Fruit fly (Drosophila melanogaster) whole organism, embryonic: Measurements from ENCODE around the gene mRpS10.

Experiments
- Adf1 ChIP-seq: fragments of 200-800 bp; sonication (Bioruptor generic); IDR thresholded peaks from 2 replicates; pipeline ENCODE4 v1.3.6; 2022; ENCODE audit warnings: missing biosample characterization, missing genetic modification characterization
- CG1024 ChIP-seq: fragments of 200-800 bp; sonication (Bioruptor generic); IDR thresholded peaks from 2 replicates; pipeline ENCODE4 v1.3.6; 2022; ENCODE audit warnings: missing biosample characterization, missing genetic modification characterization
- CG11247 ChIP-seq: fragments of 200-800 bp; sonication (Bioruptor generic); IDR thresholded peaks from 2 replicates; pipeline ENCODE4 v1.3.6; 2022; ENCODE audit warnings: missing biosample characterization, missing genetic modification characterization
- CG12071 ChIP-seq: fragments of 200-800 bp; sonication (Bioruptor generic); optimal IDR thresholded peaks from 3 replicates; lab custom pipeline; 2018; ENCODE audit warnings: missing biosample characterization, mild to moderate bottlenecking, missing genetic modification characterization
- CG13123 ChIP-seq: fragments of 200-800 bp; sonication (Bioruptor generic); optimal IDR thresholded peaks from 2 replicates; lab custom pipeline; 2016; ENCODE audit warnings: missing biosample characterization, missing genetic modification characterization
- CG13624 ChIP-seq: fragments of 200-800 bp; sonication (Bioruptor generic); optimal IDR thresholded peaks from 2 replicates; lab custom pipeline; 2016; ENCODE audit warnings: missing biosample characterization, missing genetic modification characterization
- CG13894 ChIP-seq: fragments of 200-800 bp; sonication (Bioruptor generic); optimal IDR thresholded peaks from 3 replicates; lab custom pipeline; 2018; ENCODE audit warnings: missing biosample characterization, mild to moderate bottlenecking, missing genetic modification characterization, moderate library complexity
- CG14860 ChIP-seq: fragments of 200-800 bp; sonication (Bioruptor generic); IDR thresholded peaks from 3 replicates; pipeline ENCODE4 v1.3.6; 2022; ENCODE audit warnings: missing biosample characterization, missing genetic modification characterization; ENCODE audit not compliant: partially characterized antibody
- CG15514 ChIP-seq: fragments of 200-800 bp; sonication (Bioruptor generic); optimal IDR thresholded peaks from 3 replicates; lab custom pipeline; 2017; ENCODE audit warnings: missing biosample characterization, missing genetic modification characterization, mild to moderate bottlenecking, moderate library complexity, missing genetic modification reagents
- CG17361 ChIP-seq: fragments of 200-800 bp; sonication (Bioruptor generic); IDR thresholded peaks from 3 replicates; pipeline ENCODE4 v1.3.6; 2022; ENCODE audit warnings: missing biosample characterization, missing genetic modification characterization
- CG17912 ChIP-seq: fragments of 200-800 bp; sonication (Bioruptor generic); optimal IDR thresholded peaks from 2 replicates; lab custom pipeline; 2018; ENCODE audit warnings: missing biosample characterization, mild to moderate bottlenecking, missing genetic modification characterization
- CG18476 ChIP-seq: fragments of 200-800 bp; sonication (Bioruptor generic); optimal IDR thresholded peaks from 2 replicates; lab custom pipeline; 2016; ENCODE audit warnings: missing biosample characterization, mild to moderate bottlenecking, missing genetic modification characterization
- CG18599 ChIP-seq: fragments of 200-800 bp; sonication (Bioruptor generic); optimal IDR thresholded peaks from 3 replicates; lab custom pipeline; 2017; ENCODE audit warnings: missing biosample characterization, missing genetic modification characterization, mild to moderate bottlenecking, moderate library complexity, missing genetic modification reagents
- CG2199 ChIP-seq: fragments of 200-800 bp; sonication (Bioruptor generic); IDR thresholded peaks from 3 replicates; pipeline ENCODE4 v1.3.6; 2022; ENCODE audit warnings: missing biosample characterization, missing genetic modification characterization
- CG2712 ChIP-seq: fragments of 200-800 bp; optimal IDR thresholded peaks from 3 replicates; lab custom pipeline; 2019; ENCODE audit warnings: missing biosample characterization, mild to moderate bottlenecking, missing genetic modification characterization, moderate library complexity
- CG31388 ChIP-seq: fragments of 200-800 bp; sonication (Bioruptor generic); optimal IDR thresholded peaks from 2 replicates; lab custom pipeline; 2016; ENCODE audit warnings: missing biosample characterization, missing genetic modification characterization
- CG4360 ChIP-seq: fragments of 200-800 bp; sonication (Bioruptor generic); IDR thresholded peaks from 2 replicates; pipeline ENCODE4 v1.3.6; 2022; ENCODE audit warnings: missing biosample characterization, missing genetic modification characterization
- CG4730 ChIP-seq: fragments of 200-800 bp; sonication (Bioruptor generic); IDR thresholded peaks from 2 replicates; pipeline ENCODE4 v1.3.6; 2022; ENCODE audit warnings: missing biosample characterization, missing genetic modification characterization
- CG4854 ChIP-seq: fragments of 200-800 bp; sonication (Bioruptor generic); optimal IDR thresholded peaks from 2 replicates; lab custom pipeline; 2016; ENCODE audit warnings: missing biosample characterization, missing genetic modification characterization, inconsistent platforms
- CG6689 ChIP-seq: fragments of 200-800 bp; sonication (Bioruptor generic); IDR thresholded peaks from 2 replicates; pipeline ENCODE4 v1.3.6; 2022; ENCODE audit warnings: missing biosample characterization, missing genetic modification characterization
- CG8924 ChIP-seq: fragments of 200-800 bp; optimal IDR thresholded peaks from 3 replicates; lab custom pipeline; 2019; ENCODE audit warnings: missing biosample characterization, mild to moderate bottlenecking, missing genetic modification characterization, moderate library complexity
- CG9727 ChIP-seq: fragments of 200-800 bp; sonication (Bioruptor generic); optimal IDR thresholded peaks from 3 replicates; lab custom pipeline; 2017; ENCODE audit warnings: missing biosample characterization, mild to moderate bottlenecking, missing genetic modification characterization
- Dll ChIP-seq: fragments of 200-800 bp; sonication (Bioruptor generic); IDR thresholded peaks from 4 replicates; pipeline ENCODE4 v1.3.6; 2022; ENCODE audit warnings: missing biosample characterization, missing genetic modification characterization; ENCODE audit not compliant: partially characterized antibody
- Fer1 ChIP-seq: fragments of 200-800 bp; sonication (Bioruptor generic); optimal IDR thresholded peaks from 2 replicates; lab custom pipeline; 2017; ENCODE audit warnings: missing biosample characterization, mild to moderate bottlenecking, missing genetic modification characterization
- GATAe ChIP-seq: fragments of 200-800 bp; sonication (Bioruptor generic); conservative IDR thresholded peaks from 2 replicates; pipeline ENCODE4 v1.3.6; 2022; ENCODE audit warnings: missing biosample characterization, missing genetic modification characterization
- Kr ChIP-seq: fragments of 200-800 bp; sonication (Bioruptor generic); optimal IDR thresholded peaks from 2 replicates; lab custom pipeline; 2017; ENCODE audit warnings: missing biosample characterization, mild to moderate bottlenecking, missing genetic modification characterization
- NFAT ChIP-seq: fragments of 200-800 bp; sonication (Bioruptor generic); IDR thresholded peaks from 2 replicates; pipeline ENCODE4 v1.3.6; 2022; ENCODE audit warnings: missing biosample characterization, missing genetic modification characterization
- Nf-YB ChIP-seq: fragments of 200-800 bp; sonication (Bioruptor generic); optimal IDR thresholded peaks from 3 replicates; lab custom pipeline; 2019; ENCODE audit warnings: missing biosample characterization, mild to moderate bottlenecking, missing genetic modification characterization, moderate library complexity
- Opbp ChIP-seq: fragments of 200-800 bp; sonication (Bioruptor generic); IDR thresholded peaks from 3 replicates; pipeline ENCODE4 v1.3.6; 2022; ENCODE audit warnings: missing biosample characterization, missing genetic modification characterization; ENCODE audit not compliant: partially characterized antibody
- Sox100B ChIP-seq: fragments of 200-800 bp; sonication (Bioruptor generic); optimal IDR thresholded peaks from 3 replicates; lab custom pipeline; 2018; ENCODE audit warnings: missing biosample characterization, mild to moderate bottlenecking, missing genetic modification characterization
- Sox102F ChIP-seq: fragments of 200-800 bp; sonication (Bioruptor generic); optimal IDR thresholded peaks from 2 replicates; lab custom pipeline; 2018; ENCODE audit warnings: missing biosample characterization, mild to moderate bottlenecking, missing genetic modification characterization, moderate library complexity
- Sry-β ChIP-seq: fragments of 200-800 bp; sonication (Bioruptor generic); optimal IDR thresholded peaks from 2 replicates; lab custom pipeline; 2018; ENCODE audit warnings: missing biosample characterization, mild to moderate bottlenecking, missing genetic modification characterization, moderate library complexity
- Ssrp ChIP-seq: fragments of 200-800 bp; sonication (Bioruptor generic); optimal IDR thresholded peaks from 2 replicates; lab custom pipeline; 2018; ENCODE audit warnings: missing biosample characterization, mild to moderate bottlenecking, missing genetic modification characterization, moderate library complexity
- Vsx1 ChIP-seq: fragments of 200-800 bp; sonication (Bioruptor generic); optimal IDR thresholded peaks from 2 replicates; lab custom pipeline; 2017; ENCODE audit warnings: missing biosample characterization, mild to moderate bottlenecking, missing genetic modification characterization, missing genetic modification reagents
- abd-A ChIP-seq: fragments of 200-800 bp; sonication (Bioruptor generic); optimal IDR thresholded peaks from 3 replicates; lab custom pipeline; 2019; ENCODE audit warnings: missing biosample characterization, mild to moderate bottlenecking, missing genetic modification characterization, moderate library complexity
- al ChIP-seq: fragments of 200-800 bp; sonication (Bioruptor generic); IDR thresholded peaks from 2 replicates; pipeline ENCODE4 v1.3.6; 2022; ENCODE audit warnings: missing biosample characterization, missing genetic modification characterization
- ash1 ChIP-seq: fragments of 200-800 bp; sonication (Bioruptor generic); optimal IDR thresholded peaks from 2 replicates; lab custom pipeline; 2018; ENCODE audit warnings: missing biosample characterization, mild to moderate bottlenecking, missing genetic modification characterization
- bowl ChIP-seq: fragments of 200-800 bp; sonication (Bioruptor generic); IDR thresholded peaks from 2 replicates; pipeline ENCODE4 v1.3.6; 2022; ENCODE audit warnings: missing biosample characterization, missing genetic modification characterization
- ci ChIP-seq: fragments of 200-800 bp; sonication (Bioruptor generic); IDR thresholded peaks from 3 replicates; pipeline ENCODE4 v1.3.6; 2022; ENCODE audit warnings: missing biosample characterization, missing genetic modification characterization
- danr ChIP-seq: fragments of 200-800 bp; sonication (Bioruptor generic); IDR thresholded peaks from 2 replicates; pipeline ENCODE4 v1.3.6; 2022; ENCODE audit warnings: missing biosample characterization, missing genetic modification characterization
- ewg ChIP-seq: fragments of 200-800 bp; sonication (Bioruptor generic); optimal IDR thresholded peaks from 3 replicates; lab custom pipeline; 2017; ENCODE audit warnings: mild to moderate bottlenecking, missing biosample characterization, missing genetic modification reagents, missing genetic modification characterization
- gfzf ChIP-seq: fragments of 200-800 bp; sonication (Bioruptor generic); optimal IDR thresholded peaks from 2 replicates; lab custom pipeline; 2016; ENCODE audit warnings: missing biosample characterization, mild to moderate bottlenecking, missing genetic modification characterization, moderate library complexity
- ken ChIP-seq: fragments of 200-800 bp; sonication (Bioruptor generic); IDR thresholded peaks from 3 replicates; pipeline ENCODE4 v1.3.6; 2022; ENCODE audit warnings: missing biosample characterization, missing genetic modification characterization
- nerfin-1 ChIP-seq: fragments of 200-800 bp; sonication (Bioruptor generic); optimal IDR thresholded peaks from 3 replicates; lab custom pipeline; 2019; ENCODE audit warnings: missing biosample characterization, mild to moderate bottlenecking, missing genetic modification characterization, moderate library complexity
- odd ChIP-seq: fragments of 200-800 bp; sonication (Bioruptor generic); optimal IDR thresholded peaks from 2 replicates; lab custom pipeline; 2017; ENCODE audit warnings: missing biosample characterization, mild to moderate bottlenecking, missing genetic modification characterization
- peb ChIP-seq: fragments of 200-800 bp; sonication (Bioruptor generic); IDR thresholded peaks from 2 replicates; pipeline ENCODE4 v1.3.6; 2022; ENCODE audit warnings: missing biosample characterization, missing genetic modification characterization
- pros ChIP-seq: fragments of 200-800 bp; sonication (Bioruptor generic); optimal IDR thresholded peaks from 3 replicates; lab custom pipeline; 2019; ENCODE audit warnings: missing biosample characterization, mild to moderate bottlenecking, missing genetic modification characterization, moderate library complexity
- row ChIP-seq: fragments of 200-800 bp; sonication (Bioruptor generic); IDR thresholded peaks from 3 replicates; pipeline ENCODE4 v1.3.6; 2022; ENCODE audit warnings: missing biosample characterization, missing genetic modification characterization
- sima ChIP-seq: fragments of 200-800 bp; sonication (Bioruptor generic); optimal IDR thresholded peaks from 2 replicates; lab custom pipeline; 2016; ENCODE audit warnings: missing biosample characterization, missing genetic modification characterization
- sisA ChIP-seq: fragments of 200-800 bp; sonication (Bioruptor generic); IDR thresholded peaks from 2 replicates; pipeline ENCODE4 v1.3.6; 2022; ENCODE audit warnings: missing biosample characterization, missing genetic modification characterization
- yki ChIP-seq: fragments of >200 bp; optimal IDR thresholded peaks from 3 replicates; lab custom pipeline; 2018

Gene mRpS10

DNA sequence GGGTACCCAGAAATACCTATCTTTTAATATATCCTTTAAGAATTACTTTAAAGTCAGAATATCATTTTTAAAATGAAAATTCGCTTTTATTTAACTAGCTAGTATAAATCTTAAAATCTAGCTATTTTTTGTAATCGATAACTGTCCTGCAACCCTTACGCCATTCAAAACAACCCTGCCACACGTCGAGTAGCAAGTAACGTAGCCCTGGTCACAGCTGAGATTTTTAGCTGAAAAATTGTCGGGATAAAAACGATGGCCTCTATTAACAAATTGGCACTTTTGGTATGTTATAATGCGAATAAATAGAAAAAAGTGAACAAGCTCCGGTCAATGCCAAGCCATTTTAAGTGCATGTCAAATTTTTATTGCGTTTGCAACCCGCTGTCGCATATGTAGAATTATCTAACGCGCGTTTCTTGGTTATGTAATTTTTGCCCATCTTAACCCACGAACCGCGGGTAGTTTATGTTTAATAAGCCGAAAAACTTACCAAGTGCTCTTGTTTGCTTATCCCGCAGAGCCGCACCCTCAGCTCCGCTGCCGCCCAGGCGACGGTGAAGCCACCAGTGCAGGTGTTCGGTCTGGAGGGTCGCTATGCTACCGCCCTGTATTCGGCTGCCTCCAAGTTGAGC is 36.1 kb downstream of the mRpS10 start, which contains the start of gene ATPsynO (continued):
- TF ChIP-seq row (GFP tag; lab: Robert Waterston, UW) (peak; percentile 78), CG17361 (GFP tag; lab: Robert Waterston, UW) (no peak), ash1 (GFP tag; lab: Kevin White, UChicago) (no peak), pros (no peak), bowl (GFP tag; lab: Robert Waterston, UW) (no peak), CG9727 (GFP tag; lab: Kevin White, UChicago) (no peak), al (no peak), CG31388 (no peak), CG13123 (no peak), CG17912 (GFP tag; lab: Kevin White, UChicago) (peak; percentile 72), Nf-YB (GFP tag; lab: Kevin White, UChicago) (peak; percentile 5), danr (GFP tag; lab: Robert Waterston, UW) (no peak), Kr (GFP tag; lab: Kevin White, UChicago) (no peak), CG18599 (GFP tag; lab: Kevin White, UChicago) (no peak), CG4360 (no peak), CG8924 (tag; lab: Kevin White, UChicago) (peak; percentile 18), Sox100B (GFP tag; lab: Kevin White, UChicago) (no peak), abd-A (no peak), CG18476 (GFP tag; lab: Kevin White, UChicago) (no peak), ci (GFP tag; lab: Robert Waterston, UW) (no peak), CG13624 (GFP tag; lab: Kevin White, UChicago) (peak; percentile 28), nerfin-1 (tag; lab: Kevin White, UChicago) (peak; percentile 17), Dll (0 out of 4 replicates have a peak, but pooled peaks have one; percentile 29), gfzf (peak; percentile 46), Vsx1 (GFP tag; lab: Kevin White, UChicago) (no peak), CG1024 (no peak), CG4854 (GFP tag; lab: Kevin White, UChicago) (no peak), CG13894 (tag; lab: Kevin White, UChicago) (no peak), odd (GFP tag; lab: Kevin White, UChicago) (no peak), yki (lab: Kevin White, UChicago) (no peak), NFAT (GFP tag; lab: Robert Waterston, UW) (no peak), Sry-β (GFP tag; lab: Kevin White, UChicago) (peak; percentile 86), peb (no peak), Sox102F (GFP tag; lab: Kevin White, UChicago) (no peak), CG12071 (GFP tag; lab: Kevin White, UChicago) (no peak), CG14860 (GFP tag; lab: Robert Waterston, UW) (no peak; the same call in 2 of the 3 replicates), sima (GFP tag; lab: Kevin White, UChicago) (no peak), CG2199 (no peak), Opbp (GFP tag; lab: Robert Waterston, UW) (peak; percentile 6; the same call in 1 of the 3 replicates), CG11247 (GFP tag; lab: Robert Waterston, UW) (no peak), CG6689 (no peak), Ssrp (tag; lab: Kevin White, UChicago) (no peak), CG4730 (no peak), CG2712 (tag; lab: Kevin White, UChicago) (peak; percentile 59), ewg (GFP tag; lab: Kevin White, UChicago) (no peak), sisA (GFP tag; lab: Robert Waterston, UW) (no peak), CG15514 (GFP tag; lab: Kevin White, UChicago) (peak; percentile 67), Adf1 (GFP tag; lab: Robert Waterston, UW) (no peak), ken (GFP tag; lab: Robert Waterston, UW) (no peak), Fer1 (GFP tag; lab: Kevin White, UChicago) (peak; percentile 27), GATAe (GFP tag; lab: Robert Waterston, UW) (no peak)
